Worm (Caenorhabditis elegans): ENCODE measurements around the gene kel-10.

The kel-10 gene

ce11 chrIII:10126375-10126774 is 25.1 kb upstream of the kel-10 start:
- TF ChIP-seq elt-1 (tag; optimal IDR thresholded peaks at IDR 0.05) (peak; percentile 11), lin-39 (tag; optimal IDR thresholded peaks at IDR 0.05) (peak; percentile 74), R02D3.7 (tag; optimal IDR thresholded peaks at IDR 0.05) (no peak)

- TF ChIP-seq lin-15B (tag; optimal IDR thresholded peaks at IDR 0.05) (peak; percentile 60), nhr-77 (tag; optimal IDR thresholded peaks at IDR 0.05) (no peak), skn-1 (tag; optimal IDR thresholded peaks at IDR 0.05) (no peak), fkh-2 (tag; optimal IDR thresholded peaks at IDR 0.05) (no peak), ZK546.5 (tag; optimal IDR thresholded peaks at IDR 0.05) (no peak), ceh-82 (tag; optimal IDR thresholded peaks at IDR 0.05) (no peak), R02D3.7 (tag; optimal IDR thresholded peaks at IDR 0.05) (peak; percentile 76), nhr-67 (tag; optimal IDR thresholded peaks at IDR 0.05) (no peak), sea-2 (GFP tag; optimal IDR thresholded peaks at IDR 0.05) (no peak), nfya-1 (tag; optimal IDR thresholded peaks at IDR 0.05; ENCODE audit: insufficient read depth) (peak; percentile 43), hmg-11 (tag; optimal IDR thresholded peaks at IDR 0.05) (no peak), nhr-25 (tag; optimal IDR thresholded peaks at IDR 0.05) (no peak), ztf-4 (tag; optimal IDR thresholded peaks at IDR 0.05) (no peak), lin-39 (tag; optimal IDR thresholded peaks at IDR 0.05) (peak; percentile 9), ceh-16 (tag; optimal IDR thresholded peaks at IDR 0.05) (no peak), elt-3 (tag; optimal IDR thresholded peaks at IDR 0.05) (no peak), ztf-11 (tag; optimal IDR thresholded peaks at IDR 0.05) (no peak), nhr-43 (tag; optimal IDR thresholded peaks at IDR 0.05; ENCODE audit: poor library complexity, severe bottlenecking) (peak; percentile 51), snpc-4 (tag; optimal IDR thresholded peaks at IDR 0.05) (no peak), aly-2 (tag; optimal IDR thresholded peaks at IDR 0.05) (no peak), pha-4 (tag; optimal IDR thresholded peaks at IDR 0.05) (no peak), lsy-12 (tag; optimal IDR thresholded peaks at IDR 0.05) (no peak), tbx-2 (tag; optimal IDR thresholded peaks at IDR 0.05) (no peak)
Observed at ce11 chrIII:10123586-10124233, 22.5 kb upstream of the kel-10 start, which contains the start of gene ttll-4. TSS of gene ttll-4 (plus strand) at chrIII:10124183.

ce11 chrIII:10120076-10120831 is 19.0 kb upstream of the kel-10 start, which contains the start of the genes gtf-2H3 and ham-3:
TSS of gene gtf-2H3 (minus strand) at chrIII:10120148.
TSS of gene ham-3 (plus strand) at chrIII:10120781.
- TF ChIP-seq tbx-2 (tag; optimal IDR thresholded peaks at IDR 0.05) (no peak), hmg-11 (tag; optimal IDR thresholded peaks at IDR 0.05) (peak; percentile 33), ceh-28 (tag; optimal IDR thresholded peaks at IDR 0.05) (peak; percentile 79), nfya-1 (tag; optimal IDR thresholded peaks at IDR 0.05; ENCODE audit: insufficient read depth) (peak; percentile 41)

ce11 chrIII:10118818-10119217 is 17.6 kb upstream of the kel-10 start, which contains the start of gene ZK1128.3:
TSS of gene ZK1128.3 (minus strand) at chrIII:10118918.
- TF ChIP-seq elt-3 (tag; optimal IDR thresholded peaks at IDR 0.05) (no peak), nhr-11 (tag; optimal IDR thresholded peaks at IDR 0.05) (no peak), nhr-12 (tag; optimal IDR thresholded peaks at IDR 0.05) (no peak), unc-62 (GFP tag; optimal IDR thresholded peaks at IDR 0.05) (no peak), lin-39 (tag; optimal IDR thresholded peaks at IDR 0.05) (no peak), ceh-82 (tag; optimal IDR thresholded peaks at IDR 0.05) (no peak), ceh-28 (tag; optimal IDR thresholded peaks at IDR 0.05) (no peak), ZK546.5 (tag; optimal IDR thresholded peaks at IDR 0.05) (no peak), pha-4 (tag; optimal IDR thresholded peaks at IDR 0.05) (no peak), ceh-16 (tag; optimal IDR thresholded peaks at IDR 0.05) (no peak), fos-1 (tag; optimal IDR thresholded peaks at IDR 0.05) (no peak), snpc-4 (tag; optimal IDR thresholded peaks at IDR 0.05) (no peak), lsy-12 (tag; optimal IDR thresholded peaks at IDR 0.05) (no peak)

- TF ChIP-seq unc-62 (GFP tag; optimal IDR thresholded peaks at IDR 0.05) (no peak), jun-1 (tag; optimal IDR thresholded peaks at IDR 0.05) (no peak), elt-1 (tag; optimal IDR thresholded peaks at IDR 0.05) (no peak), skn-1 (tag; optimal IDR thresholded peaks at IDR 0.05) (no peak), R02D3.7 (tag; optimal IDR thresholded peaks at IDR 0.05) (peak; percentile 85), nhr-23 (tag; optimal IDR thresholded peaks at IDR 0.05) (peak; percentile 18), aly-2 (tag; optimal IDR thresholded peaks at IDR 0.05) (no peak), eor-1 (tag; optimal IDR thresholded peaks at IDR 0.05) (no peak), pha-4 (tag; optimal IDR thresholded peaks at IDR 0.05) (peak; percentile 51), nfya-1 (tag; optimal IDR thresholded peaks at IDR 0.05; ENCODE audit: insufficient read depth) (peak; percentile 39), elt-2 (tag; optimal IDR thresholded peaks at IDR 0.05) (no peak), nhr-12 (tag; optimal IDR thresholded peaks at IDR 0.05) (no peak), lin-15B (tag; optimal IDR thresholded peaks at IDR 0.05) (peak; percentile 45), nhr-25 (tag; optimal IDR thresholded peaks at IDR 0.05) (no peak), ztf-11 (tag; optimal IDR thresholded peaks at IDR 0.05) (no peak), egl-5 (tag; optimal IDR thresholded peaks at IDR 0.05) (no peak), nhr-28 (tag; optimal IDR thresholded peaks at IDR 0.05) (no peak), lin-39 (tag; optimal IDR thresholded peaks at IDR 0.05) (no peak), fos-1 (tag; optimal IDR thresholded peaks at IDR 0.05) (no peak), nhr-43 (tag; optimal IDR thresholded peaks at IDR 0.05; ENCODE audit: poor library complexity, severe bottlenecking) (no peak), lsy-12 (tag; optimal IDR thresholded peaks at IDR 0.05) (no peak), ceh-16 (tag; optimal IDR thresholded peaks at IDR 0.05) (no peak), pqm-1 (tag; optimal IDR thresholded peaks at IDR 0.05) (no peak)
Observed at ce11 chrIII:10114662-10115061, 13.4 kb upstream of the kel-10 start, which contains the start of the genes ZK1128.1 and mett-10. TSS of gene ZK1128.1 (minus strand) at chrIII:10114760. TSS of gene mett-10 (plus strand) at chrIII:10115036.

Measured in whole organism, L3 larva.